Worm (Caenorhabditis elegans) whole organism, late embryonic: ENCODE data around the gene puf-7.
A peak's percentile ranks its signal among the peaks of the same experiment; 100 is the strongest.

Experiments used
- ama-1 ChIP-seq: fragments of 150-350 bp; optimal IDR thresholded peaks from 2 replicates; lab custom pipeline; 2014
- ceh-34 ChIP-seq: sonication (generic microtip); optimal IDR thresholded peaks from 2 replicates; lab custom pipeline; 2016; ENCODE audit warnings: mild to moderate bottlenecking, missing genetic modification characterization, missing compliant biosample characterization
- che-1 ChIP-seq: sonication (generic microtip); optimal IDR thresholded peaks from 2 replicates; lab custom pipeline; 2016; ENCODE audit warnings: mild to moderate bottlenecking, missing genetic modification characterization, missing compliant biosample characterization
- dmd-4 ChIP-seq: sonication (generic microtip); optimal IDR thresholded peaks from 2 replicates; lab custom pipeline; 2016; ENCODE audit warnings: borderline replicate concordance, missing genetic modification characterization, missing compliant biosample characterization
- elt-2 ChIP-seq: sonication (generic microtip); optimal IDR thresholded peaks from 2 replicates; lab custom pipeline; 2016; ENCODE audit warnings: missing genetic modification reagents, missing genetic modification characterization, missing compliant biosample characterization
- eyg-1 ChIP-seq: sonication (generic microtip); optimal IDR thresholded peaks from 2 replicates; lab custom pipeline; 2016; ENCODE audit warnings: missing genotype, missing genetic modification characterization, missing compliant biosample characterization
- nfya-1 ChIP-seq: sonication (generic microtip); optimal IDR thresholded peaks from 2 replicates; lab custom pipeline; 2017; ENCODE audit warnings: missing genetic modification characterization, mild to moderate bottlenecking, missing compliant biosample characterization, antibody characterized with exemption, moderate library complexity
- nhr-232 ChIP-seq: sonication (generic microtip); optimal IDR thresholded peaks from 2 replicates; lab custom pipeline; 2016; ENCODE audit warnings: missing genetic modification characterization, missing compliant biosample characterization
- pag-3 ChIP-seq: sonication (generic microtip); optimal IDR thresholded peaks from 2 replicates; lab custom pipeline; 2016; ENCODE audit warnings: missing compliant biosample characterization, missing genetic modification characterization, borderline replicate concordance
- pax-1 ChIP-seq: fragments of 150-350 bp; optimal IDR thresholded peaks from 2 replicates; lab custom pipeline; 2014; ENCODE audit warnings: missing biosample characterization, missing genetic modification characterization
- sdc-2 ChIP-seq: sonication (generic microtip); optimal IDR thresholded peaks from 2 replicates; lab custom pipeline; 2016; ENCODE audit warnings: missing genotype, missing genetic modification characterization, missing compliant biosample characterization
- sox-2 ChIP-seq: fragments of 200-800 bp; sonication (Bioruptor generic); IDR thresholded peaks from 2 replicates; pipeline ENCODE4 v1.3.6; 2022; ENCODE audit warnings: missing genetic modification reagents, missing genetic modification characterization, missing compliant biosample characterization
- ttx-3 ChIP-seq: sonication (generic microtip); optimal IDR thresholded peaks from 2 replicates; lab custom pipeline; 2016; ENCODE audit warnings: missing genetic modification reagents, missing genetic modification characterization, missing compliant biosample characterization
- zip-5 ChIP-seq: sonication (generic microtip); optimal IDR thresholded peaks from 2 replicates; lab custom pipeline; 2016; ENCODE audit warnings: missing genetic modification characterization, missing compliant biosample characterization

DNA sequence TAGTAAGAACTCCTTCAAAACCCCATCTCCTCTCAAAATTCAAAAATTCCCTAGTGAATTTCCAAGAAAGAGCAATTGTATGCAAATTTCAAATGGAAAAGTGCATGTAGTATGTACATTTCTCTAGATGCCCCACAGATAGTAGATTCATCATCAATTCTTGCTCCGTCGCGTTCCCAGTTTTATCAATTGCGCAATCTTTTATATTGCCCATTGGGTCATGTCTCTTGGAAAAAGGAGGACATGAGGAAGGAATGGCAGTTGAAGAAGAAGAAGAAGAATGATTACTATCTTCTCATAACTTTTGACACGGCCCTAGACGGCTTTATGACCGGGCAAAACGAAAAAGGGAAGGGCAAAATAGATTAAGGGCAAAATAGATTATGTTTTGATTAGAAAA is 20.1 kb downstream of the puf-7 start:
- no peak for TF ChIP-seq ttx-3 (tag; lab: Kevin White, UChicago)
- no peak for TF ChIP-seq ama-1
- no peak for TF ChIP-seq che-1
- TF ChIP-seq sdc-2 (tag; lab: Kevin White, UChicago), result no peak
- TF ChIP-seq nhr-232 (tag; lab: Kevin White, UChicago), result no peak
- no peak for TF ChIP-seq nfya-1 (tag; lab: Kevin White, UChicago)
- TF ChIP-seq ceh-34 (tag; lab: Kevin White, UChicago), result no peak
- no peak for TF ChIP-seq pag-3 (tag; lab: Kevin White, UChicago)
- no peak for TF ChIP-seq pax-1 (tag; lab: Kevin White, UChicago)
- no peak for TF ChIP-seq zip-5 (tag; lab: Kevin White, UChicago)
- TF ChIP-seq dmd-4, result no peak
- no peak for TF ChIP-seq eyg-1 (tag; lab: Kevin White, UChicago)
- peak; percentile 55 for TF ChIP-seq elt-2
- no peak for TF ChIP-seq sox-2 (GFP tag; lab: Robert Waterston, UW)
